Fruit fly (Drosophila melanogaster): ENCODE data around the gene CG13474.

CG13474 gene

dm6 chr3L:14678097-14678679 lies 18.7 kb downstream of the CG13474 start, which contains the start of gene CG4914 (continued):
- TF ChIP-seq CG2199 (GFP tag; IDR thresholded peaks at IDR 0.05) (no peak), fd102C (GFP tag; optimal IDR thresholded peaks at IDR 0.05) (no peak), fd3F (GFP tag; optimal IDR thresholded peaks at IDR 0.05) (peak; percentile 51), Hr39 (optimal IDR thresholded peaks at IDR 0.05) (no peak), ranshi (GFP tag; IDR thresholded peaks at IDR 0.05) (peak; percentile 26; the same call in 1 of the 2 replicates), CG6813 (GFP tag; optimal IDR thresholded peaks at IDR 0.05) (peak; percentile 56), CG9876 (GFP tag; optimal IDR thresholded peaks at IDR 0.05) (no peak), CG6175 (GFP tag; IDR thresholded peaks at IDR 0.05) (no peak), sd (tag; optimal IDR thresholded peaks at IDR 0.05) (peak; percentile 41), her (GFP tag; optimal IDR thresholded peaks at IDR 0.05) (no peak), CG13287 (GFP tag; IDR thresholded peaks at IDR 0.05; ENCODE audit: partially characterized antibody) (no peak), CG14441 (GFP tag; IDR thresholded peaks at IDR 0.05) (peak; percentile 31; the same call in 1 of the 2 replicates), CG7745 (tag; optimal IDR thresholded peaks at IDR 0.05) (no peak), Scr (GFP tag; IDR thresholded peaks at IDR 0.05; ENCODE audit: partially characterized antibody) (no peak), cad (GFP tag; optimal IDR thresholded peaks at IDR 0.05) (no peak), lola (GFP tag; optimal IDR thresholded peaks at IDR 0.05) (peak in 1 of 3 experiments; percentile 96), Sin3A (optimal IDR thresholded peaks at IDR 0.05) (no peak), unc-4 (GFP tag; IDR thresholded peaks at IDR 0.05; ENCODE audit: partially characterized antibody) (no peak), Oli (tag; optimal IDR thresholded peaks at IDR 0.05) (peak; percentile 87), Max (GFP tag; optimal IDR thresholded peaks at IDR 0.05) (peak; percentile 47), Rx (GFP tag; IDR thresholded peaks at IDR 0.05) (0 out of 2 replicates have a peak, but pooled peaks have one; percentile 33), CG2712 (tag; optimal IDR thresholded peaks at IDR 0.05) (peak; percentile 95), CHES-1-like (GFP tag; optimal IDR thresholded peaks at IDR 0.05) (no peak), Atf-2 (GFP tag; optimal IDR thresholded peaks at IDR 0.05) (no peak), CG43689 (GFP tag; IDR thresholded peaks at IDR 0.05) (no peak), MBD-R2 (GFP tag; IDR thresholded peaks at IDR 0.05) (peak; percentile 25; the same call in 1 of the 2 replicates), Deaf1 (tag; optimal IDR thresholded peaks at IDR 0.05) (peak; percentile 55), CG14965 (GFP tag; optimal IDR thresholded peaks at IDR 0.05; ENCODE audit: borderline replicate concordance) (no peak), Opbp (GFP tag; IDR thresholded peaks at IDR 0.05; ENCODE audit: partially characterized antibody) (no peak), esg (GFP tag; conservative IDR thresholded peaks at IDR 0.05) (peak; percentile 70), salm (tag; optimal IDR thresholded peaks at IDR 0.05) (peak; percentile 29), slbo (GFP tag; IDR thresholded peaks at IDR 0.05) (peak; percentile 54), CG8359 (GFP tag; optimal IDR thresholded peaks at IDR 0.05; ENCODE audit: borderline replicate concordance) (peak; percentile 35), YL-1 (GFP tag; optimal IDR thresholded peaks at IDR 0.05) (no peak), tio (GFP tag; optimal IDR thresholded peaks at IDR 0.05) (peak; percentile 85), pzg (GFP tag; optimal IDR thresholded peaks at IDR 0.05) (no peak), sc (optimal IDR thresholded peaks at IDR 0.05) (no peak), sc (GFP tag; optimal IDR thresholded peaks at IDR 0.05) (peak; percentile 82), danr (GFP tag; IDR thresholded peaks at IDR 0.05) (no peak), Dek (tag; optimal IDR thresholded peaks at IDR 0.05) (peak; percentile 10), Hr3 (GFP tag; optimal IDR thresholded peaks at IDR 0.05) (peak; percentile 81), vnd (GFP tag; IDR thresholded peaks at IDR 0.05; ENCODE audit: partially characterized antibody) (no peak), CG9797 (GFP tag; optimal IDR thresholded peaks at IDR 0.05) (no peak), CG32767 (GFP tag; IDR thresholded peaks at IDR 0.05) (peak; percentile 45; the same call in 1 of the 2 replicates), br (optimal IDR thresholded peaks at IDR 0.05) (no peak), ssp (GFP tag; IDR thresholded peaks at IDR 0.05) (peak; percentile 66), wor (GFP tag; IDR thresholded peaks at IDR 0.05) (no peak), mld (GFP tag; IDR thresholded peaks at IDR 0.05; ENCODE audit: partially characterized antibody) (no peak), tll (GFP tag; optimal IDR thresholded peaks at IDR 0.05) (no peak), CG9817 (tag; optimal IDR thresholded peaks at IDR 0.05) (peak; percentile 34)

Data from whole organism, embryonic.